Fruit fly (Drosophila melanogaster): ENCODE measurements around the gene Alp9.

- TF ChIP-seq CTCF (optimal IDR thresholded peaks at IDR 0.05): no peak
- no peak for TF ChIP-seq CG8478 (optimal IDR thresholded peaks at IDR 0.05)
Measured at dm6 chr3L:5625121-5625667, 29.9 kb downstream of the Alp9 start.
